Worm (Caenorhabditis elegans) whole organism, L1 larva: ENCODE measurements around the gene C03C10.7.

Experiments
- C04F5.9 ChIP-seq: sonication (generic microtip); optimal IDR thresholded peaks from 2 replicates; lab custom pipeline; 2016; ENCODE audit warnings: missing genetic modification characterization, missing compliant biosample characterization
- C34B4.2 ChIP-seq: sonication (generic microtip); optimal IDR thresholded peaks from 2 replicates; lab custom pipeline; 2017; ENCODE audit warnings: mild to moderate bottlenecking, missing genetic modification characterization, missing compliant biosample characterization
- F16B12.6 ChIP-seq: fragments of 150-350 bp; optimal IDR thresholded peaks from 2 replicates; lab custom pipeline; 2014; ENCODE audit warnings: missing biosample characterization, missing genetic modification characterization
- aly-2 ChIP-seq: fragments of 150-350 bp; optimal IDR thresholded peaks from 2 replicates; lab custom pipeline; 2014; ENCODE audit warnings: missing biosample characterization, missing genetic modification characterization
- blmp-1 ChIP-seq: fragments of 150-350 bp; optimal IDR thresholded peaks from 2 replicates; lab custom pipeline; 2014; ENCODE audit warnings: missing biosample characterization, missing genetic modification characterization
- ceh-8 ChIP-seq: fragments of 200-800 bp; sonication (Bioruptor generic); optimal IDR thresholded peaks from 2 replicates; lab custom pipeline; 2018; ENCODE audit warnings: mild to moderate bottlenecking, missing genetic modification characterization, moderate library complexity, missing compliant biosample characterization
- ceh-88 ChIP-seq: fragments of 200-800 bp; sonication (Bioruptor generic); IDR thresholded peaks from 2 replicates; pipeline ENCODE4 v1.3.6; 2022; ENCODE audit warnings: missing genetic modification characterization, missing compliant biosample characterization
- ces-1 ChIP-seq: fragments of 150-350 bp; optimal IDR thresholded peaks from 2 replicates; lab custom pipeline; 2014; ENCODE audit warnings: missing biosample characterization, missing genetic modification reagents, missing genetic modification characterization
- dpl-1 ChIP-seq, 3 experiments: fragments of 150-350 bp in 2 of 3; sonication (generic microtip) in 1 of 3; optimal IDR thresholded peaks; 2 replicates each; lab custom pipeline; 2014 to 2017; ENCODE audit warnings: missing biosample characterization in 3 of 3, missing genetic modification characterization in 3 of 3, missing genetic modification reagents in 3 of 3
- dsc-1 ChIP-seq: sonication (generic microtip); optimal IDR thresholded peaks from 2 replicates; lab custom pipeline; 2016; ENCODE audit warnings: mild to moderate bottlenecking, missing genetic modification characterization, missing compliant biosample characterization
- efl-1 ChIP-seq, 4 experiments: fragments of 150-350 bp; optimal IDR thresholded peaks in 3 of 4; peaks in 1 of 4; 1 replicate in 1 of 4; 2 replicates in 3 of 4; lab custom pipeline; 2014; ENCODE audit warnings: missing biosample characterization in 2 of 4, missing genetic modification characterization in 2 of 4, missing genetic modification reagents in 2 of 4
- egl-27 ChIP-seq, 2 experiments: fragments of 150-350 bp in 1 of 2; sonication (generic microtip); optimal IDR thresholded peaks; 3 replicates each; lab custom pipeline; 2017 to 2018; ENCODE audit warnings: missing biosample characterization in 2 of 2, missing genetic modification characterization in 2 of 2, missing genetic modification reagents in 2 of 2
- elt-2 ChIP-seq: sonication (generic microtip); optimal IDR thresholded peaks from 2 replicates; lab custom pipeline; 2016; ENCODE audit warnings: missing genetic modification characterization, mild to moderate bottlenecking, inconsistent platforms, missing compliant biosample characterization, missing genetic modification reagents
- ets-5 ChIP-seq: fragments of 200-800 bp; sonication (Bioruptor generic); IDR thresholded peaks from 2 replicates; pipeline ENCODE4 v1.3.6; 2022; ENCODE audit warnings: missing genetic modification characterization, missing compliant biosample characterization
- fkh-8 ChIP-seq: sonication (generic microtip); optimal IDR thresholded peaks from 2 replicates; lab custom pipeline; 2016; ENCODE audit warnings: mild to moderate bottlenecking, missing genetic modification characterization, missing compliant biosample characterization
- fos-1 ChIP-seq: fragments of 150-350 bp; optimal IDR thresholded peaks from 2 replicates; lab custom pipeline; 2014; ENCODE audit warnings: missing biosample characterization, missing genetic modification characterization
- hlh-17 ChIP-seq: fragments of 200-800 bp; sonication (Bioruptor generic); optimal IDR thresholded peaks from 2 replicates; lab custom pipeline; 2018; ENCODE audit warnings: missing genetic modification characterization, mild to moderate bottlenecking, missing compliant biosample characterization, moderate library complexity, borderline replicate concordance
- hpl-2 ChIP-seq: fragments of 150-350 bp; optimal IDR thresholded peaks from 2 replicates; lab custom pipeline; 2014; ENCODE audit warnings: missing biosample characterization, missing genetic modification reagents, missing genetic modification characterization
- jun-1 ChIP-seq: fragments of 150-350 bp; optimal IDR thresholded peaks from 2 replicates; lab custom pipeline; 2014; ENCODE audit warnings: missing biosample characterization, missing genetic modification reagents, missing genetic modification characterization
- lin-15B ChIP-seq: fragments of 150-350 bp; sonication (generic microtip); optimal IDR thresholded peaks from 3 replicates; lab custom pipeline; 2014; ENCODE audit warnings: missing biosample characterization, missing genetic modification characterization
- lin-39 ChIP-seq: fragments of 150-350 bp; optimal IDR thresholded peaks from 2 replicates; lab custom pipeline; 2014; ENCODE audit warnings: missing biosample characterization, missing genetic modification reagents, missing genetic modification characterization
- lir-3 ChIP-seq: sonication (generic microtip); optimal IDR thresholded peaks from 2 replicates; lab custom pipeline; 2016; ENCODE audit warnings: mild to moderate bottlenecking, missing genetic modification characterization, moderate library complexity, missing compliant biosample characterization; ENCODE audit not compliant: poor library complexity
- lsy-2 ChIP-seq, 2 experiments: fragments of 150-350 bp; optimal IDR thresholded peaks; 2 replicates each; lab custom pipeline; 2014; ENCODE audit warnings: missing biosample characterization in 2 of 2, missing genetic modification characterization in 2 of 2
- mab-9 ChIP-seq: fragments of 200-800 bp; sonication (Bioruptor generic); IDR thresholded peaks from 2 replicates; pipeline ENCODE4 v1.3.6; 2022; ENCODE audit warnings: missing genetic modification reagents, missing genetic modification characterization, missing compliant biosample characterization
- mdl-1 ChIP-seq, 2 experiments: fragments of 150-350 bp; optimal IDR thresholded peaks; 2 replicates each; lab custom pipeline; 2014 to 2017; ENCODE audit warnings: missing biosample characterization in 2 of 2, missing genetic modification characterization in 2 of 2, inconsistent platforms in 1 of 2
- mep-1 ChIP-seq: fragments of 150-350 bp; optimal IDR thresholded peaks from 2 replicates; lab custom pipeline; 2014; ENCODE audit warnings: missing biosample characterization, missing genetic modification characterization
- nhr-11 ChIP-seq: fragments of 150-350 bp; optimal IDR thresholded peaks from 2 replicates; lab custom pipeline; 2014; ENCODE audit warnings: missing biosample characterization, missing genetic modification characterization
- nhr-12 ChIP-seq: sonication (generic microtip); optimal IDR thresholded peaks from 2 replicates; lab custom pipeline; 2017; ENCODE audit warnings: missing biosample characterization, missing genetic modification characterization
- nhr-19 ChIP-seq: fragments of 200-800 bp; sonication (Bioruptor generic); conservative IDR thresholded peaks from 2 replicates; pipeline ENCODE4 v1.3.6; 2022; ENCODE audit warnings: missing genetic modification characterization, missing compliant biosample characterization
- nhr-20 ChIP-seq: sonication (generic microtip); optimal IDR thresholded peaks from 2 replicates; lab custom pipeline; 2016; ENCODE audit warnings: mild to moderate bottlenecking, missing genetic modification characterization, missing compliant biosample characterization
- nhr-47 ChIP-seq: sonication (generic microtip); optimal IDR thresholded peaks from 2 replicates; lab custom pipeline; 2016; ENCODE audit warnings: mild to moderate bottlenecking, missing genetic modification characterization, moderate library complexity, missing compliant biosample characterization
- nhr-71 ChIP-seq: sonication (generic microtip); optimal IDR thresholded peaks from 2 replicates; lab custom pipeline; 2016; ENCODE audit warnings: mild to moderate bottlenecking, missing genetic modification characterization, moderate library complexity, missing compliant biosample characterization
- nhr-77 ChIP-seq: fragments of 150-350 bp; optimal IDR thresholded peaks from 2 replicates; lab custom pipeline; 2014; ENCODE audit warnings: missing biosample characterization, missing genetic modification characterization
- nhr-85 ChIP-seq: sonication (generic microtip); peaks from one replicate; lab custom pipeline; 2016; ENCODE audit warnings: missing genetic modification characterization, inconsistent platforms, missing compliant biosample characterization
- snu-23 ChIP-seq: sonication (generic microtip); optimal IDR thresholded peaks from 2 replicates; lab custom pipeline; 2016; ENCODE audit warnings: missing genetic modification characterization, missing compliant biosample characterization
- sox-4 ChIP-seq: sonication (generic microtip); optimal IDR thresholded peaks from 2 replicates; lab custom pipeline; 2016; ENCODE audit warnings: missing genetic modification characterization, missing compliant biosample characterization
- sptf-1 ChIP-seq: fragments of 150-350 bp; optimal IDR thresholded peaks from 2 replicates; lab custom pipeline; 2014; ENCODE audit warnings: missing biosample characterization, missing genetic modification characterization
- sup-37 ChIP-seq: fragments of 200-800 bp; sonication (Bioruptor generic); optimal IDR thresholded peaks from 2 replicates; lab custom pipeline; 2018; ENCODE audit warnings: mild to moderate bottlenecking, missing genetic modification characterization, missing compliant biosample characterization
- swsn-7 ChIP-seq: sonication (generic microtip); optimal IDR thresholded peaks from 2 replicates; lab custom pipeline; 2016; ENCODE audit warnings: missing genetic modification characterization, missing compliant biosample characterization
- tbx-2 ChIP-seq: sonication (generic microtip); optimal IDR thresholded peaks from 2 replicates; lab custom pipeline; 2016; ENCODE audit warnings: missing genetic modification characterization, missing compliant biosample characterization
- unc-130 ChIP-seq: fragments of 150-350 bp; optimal IDR thresholded peaks from 2 replicates; lab custom pipeline; 2017; ENCODE audit warnings: missing biosample characterization, missing genetic modification characterization, inconsistent platforms
- unc-30 ChIP-seq: sonication (generic microtip); optimal IDR thresholded peaks from 2 replicates; lab custom pipeline; 2017; ENCODE audit warnings: missing biosample characterization, missing genetic modification characterization
- unc-86 ChIP-seq: sonication (generic microtip); optimal IDR thresholded peaks from 2 replicates; lab custom pipeline; 2016; ENCODE audit warnings: missing genetic modification characterization, missing compliant biosample characterization
- unc-98 ChIP-seq: fragments of 200-800 bp; sonication (Bioruptor generic); IDR thresholded peaks from 2 replicates; pipeline ENCODE4 v1.3.6; 2022; ENCODE audit warnings: missing genetic modification characterization, missing compliant biosample characterization
- zag-1 ChIP-seq: fragments of 150-350 bp; optimal IDR thresholded peaks from 2 replicates; lab custom pipeline; 2014; ENCODE audit warnings: missing biosample characterization, missing genetic modification characterization

The C03C10.7 gene

ce11 chrIII:4098107-4098620 is 2.3 kb downstream of the C03C10.7 start, which contains the start of gene rei-1:
Gene rei-1, minus strand, starts transcription at chrIII:4098190.
- no peak for TF ChIP-seq nhr-85 (tag; lab: Kevin White, UChicago)
- TF ChIP-seq efl-1 (optimal IDR thresholded peaks at IDR 0.05; lab: Kevin White, UChicago): peak in 1 of 2 experiments; percentile 35
- TF ChIP-seq efl-1 (GFP tag; optimal IDR thresholded peaks at IDR 0.05 in 1 of 2; lab: Kevin White, UChicago): peak; percentile 2 to 71
- no peak for TF ChIP-seq C04F5.9 (tag; lab: Kevin White, UChicago)
- TF ChIP-seq dpl-1 (GFP tag; optimal IDR thresholded peaks at IDR 0.05; lab: Kevin White, UChicago): peak in 1 of 3 experiments; percentile 5
- no peak for TF ChIP-seq mdl-1 (tag; optimal IDR thresholded peaks at IDR 0.05; lab: Kevin White, UChicago)

ce11 chrIII:4098751-4099150 is 2.9 kb downstream of the C03C10.7 start:
- TF ChIP-seq swsn-7 (tag; lab: Kevin White, UChicago): no peak
- peak; percentile 42 for TF ChIP-seq nhr-85 (tag; lab: Kevin White, UChicago)
- peak; percentile 15 for TF ChIP-seq nhr-20 (tag; lab: Kevin White, UChicago)
- no peak for TF ChIP-seq blmp-1 (tag; lab: Kevin White, UChicago)
- TF ChIP-seq efl-1 (optimal IDR thresholded peaks at IDR 0.05; lab: Kevin White, UChicago): no peak
- TF ChIP-seq efl-1 (GFP tag; optimal IDR thresholded peaks at IDR 0.05 in 1 of 2; lab: Kevin White, UChicago): peak in 1 of 2 experiments; percentile 90

- TF ChIP-seq tbx-2: peak; percentile 78
- no peak for TF ChIP-seq unc-86 (tag; lab: Kevin White, UChicago)
- TF ChIP-seq lin-39 (tag; lab: Kevin White, UChicago): peak; percentile 56
- peak; percentile 50 for TF ChIP-seq nhr-47
- no peak for TF ChIP-seq hpl-2
- TF ChIP-seq zag-1 (tag; lab: Kevin White, UChicago): no peak
- TF ChIP-seq mep-1 (tag; lab: Kevin White, UChicago): peak; percentile 83
- peak; percentile 86 for TF ChIP-seq snu-23 (GFP tag; lab: Kevin White, UChicago)
- no peak for TF ChIP-seq lin-15B (tag; lab: Kevin White, UChicago)
- peak; percentile 46 for TF ChIP-seq unc-130 (tag; lab: Kevin White, UChicago)
- TF ChIP-seq ces-1 (GFP tag; lab: Kevin White, UChicago): no peak
- no peak for TF ChIP-seq sox-4 (tag; lab: Kevin White, UChicago)
- no peak for TF ChIP-seq egl-27 (tag; optimal IDR thresholded peaks at IDR 0.05; lab: Kevin White, UChicago)
- peak in 1 of 2 experiments; percentile 17 for TF ChIP-seq mdl-1 (tag; optimal IDR thresholded peaks at IDR 0.05; lab: Kevin White, UChicago)
- no peak for TF ChIP-seq unc-98
- no peak for TF ChIP-seq nhr-12 (tag; lab: Kevin White, UChicago)
- peak; percentile 19 for TF ChIP-seq nhr-77 (tag; lab: Kevin White, UChicago)
- TF ChIP-seq dsc-1 (tag; lab: Kevin White, UChicago): no peak
- peak; percentile 21 for TF ChIP-seq swsn-7 (tag; lab: Kevin White, UChicago)
- TF ChIP-seq mab-9 (GFP tag; lab: Robert Waterston, UW): no peak
- TF ChIP-seq fkh-8 (tag; lab: Kevin White, UChicago): no peak
- TF ChIP-seq lir-3: peak; percentile 50
- no peak for TF ChIP-seq nhr-11
- TF ChIP-seq unc-30 (tag; lab: Kevin White, UChicago): no peak
- no peak for TF ChIP-seq sup-37 (GFP tag; lab: Kevin White, UChicago)
- peak; percentile 30 for TF ChIP-seq jun-1 (tag; lab: Kevin White, UChicago)
- no peak for TF ChIP-seq sptf-1 (tag; lab: Kevin White, UChicago)
- TF ChIP-seq nhr-71 (tag; lab: Kevin White, UChicago): peak; percentile 93
- TF ChIP-seq F16B12.6 (tag; lab: Kevin White, UChicago): no peak
- no peak for TF ChIP-seq elt-2 (tag; lab: Kevin White, UChicago)
- no peak for TF ChIP-seq C34B4.2 (tag; lab: Kevin White, UChicago)
- peak; percentile 77 for TF ChIP-seq nhr-19 (GFP tag; lab: Robert Waterston, UW)
- TF ChIP-seq hlh-17 (GFP tag; lab: Kevin White, UChicago): no peak
- TF ChIP-seq dpl-1 (GFP tag; optimal IDR thresholded peaks at IDR 0.05; lab: Kevin White, UChicago): peak; percentile 40 to 61 (median 60)
- TF ChIP-seq lsy-2 (tag; optimal IDR thresholded peaks at IDR 0.05; lab: Kevin White, UChicago): peak; percentile 74 to 88
- TF ChIP-seq aly-2 (tag; lab: Kevin White, UChicago): no peak
- no peak for TF ChIP-seq ceh-8 (GFP tag; lab: Kevin White, UChicago)
- no peak for TF ChIP-seq ets-5 (GFP tag; lab: Robert Waterston, UW)
- TF ChIP-seq efl-1 (optimal IDR thresholded peaks at IDR 0.05; lab: Kevin White, UChicago): peak; percentile 24 to 54
- TF ChIP-seq efl-1 (GFP tag; optimal IDR thresholded peaks at IDR 0.05 in 1 of 2; lab: Kevin White, UChicago): peak; percentile 28 to 95
- TF ChIP-seq nhr-20 (tag; lab: Kevin White, UChicago): peak; percentile 88
- TF ChIP-seq fos-1 (tag; lab: Kevin White, UChicago): no peak
- TF ChIP-seq ceh-88 (GFP tag; lab: Robert Waterston, UW): no peak
These were observed 4.2 kb downstream of the C03C10.7 start for ce11 chrIII:4099884-4100596.
